Worm (Caenorhabditis elegans): ENCODE measurements around the gene nas-1.
"Not testable (repeated sequence)": the region's sequence is repeated elsewhere in the genome, so short reads cannot be mapped to it uniquely, and the experiment has no call there.

The nas-1 gene

DNA sequence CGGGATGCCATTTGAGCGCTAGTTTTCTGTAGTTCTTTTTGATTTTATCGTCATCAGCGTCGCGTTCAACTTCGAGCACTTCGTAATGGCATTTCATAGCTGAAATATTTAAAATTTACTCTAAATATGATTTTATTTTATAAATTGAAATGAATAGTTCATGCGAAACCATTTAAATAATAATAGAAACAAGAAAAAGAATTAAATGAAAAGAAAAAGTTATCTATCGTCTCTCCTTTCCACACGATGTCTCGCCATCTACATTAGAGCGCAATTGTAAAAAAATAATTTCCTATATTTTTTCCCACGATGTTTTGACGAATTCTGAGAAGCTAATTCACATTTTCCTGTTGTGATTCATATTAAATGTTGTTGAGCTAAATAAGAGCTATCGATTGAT, 12.4 kb upstream of the nas-1 start, which contains the start of gene dnj-17:
TSS of gene dnj-17 (minus strand) at position 101 of the 400 bp plus-strand sequence.
- TF ChIP-seq aly-1 (tag; optimal IDR thresholded peaks at IDR 0.05) (no peak), B0310.2 (tag; optimal IDR thresholded peaks at IDR 0.05) (no peak), ets-7 (tag; optimal IDR thresholded peaks at IDR 0.05) (no peak), tbx-37 (GFP tag; conservative IDR thresholded peaks at IDR 0.05) (no peak), ama-1 (optimal IDR thresholded peaks at IDR 0.05) (no peak), scrt-1 (GFP tag; IDR thresholded peaks at IDR 0.05) (no peak), flt-1 (GFP tag; IDR thresholded peaks at IDR 0.05) (no peak)

DNA sequence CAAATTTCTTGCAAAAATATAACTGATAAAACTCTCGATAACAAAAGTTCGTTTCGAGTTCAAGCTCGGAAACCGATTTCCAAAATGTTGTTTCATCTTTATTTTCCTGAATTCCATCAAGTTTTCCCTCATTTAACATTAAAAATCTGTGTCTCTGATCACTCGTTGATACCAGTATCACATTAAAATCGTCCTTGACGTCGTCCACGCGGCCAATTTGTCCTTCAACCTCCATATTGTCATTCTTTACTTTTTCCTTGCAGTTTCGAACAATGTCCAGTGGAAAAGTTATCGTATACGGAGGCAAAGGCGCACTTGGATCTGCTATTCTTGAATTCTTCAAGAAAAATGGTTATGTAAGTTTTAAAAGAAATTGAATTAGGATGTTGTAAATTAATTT, 12.0 kb upstream of the nas-1 start, which contains the start of gene qdpr-1:
TSS of gene qdpr-1 (plus strand) at position 264 of the 400 bp plus-strand sequence.
- TF ChIP-seq tbx-37 (GFP tag; conservative IDR thresholded peaks at IDR 0.05) (no peak), ets-7 (tag; optimal IDR thresholded peaks at IDR 0.05) (no peak), aly-1 (tag; optimal IDR thresholded peaks at IDR 0.05) (no peak), hmbx-1 (tag; optimal IDR thresholded peaks at IDR 0.05) (no peak), F13C5.2 (tag; optimal IDR thresholded peaks at IDR 0.05) (no peak), B0310.2 (tag; optimal IDR thresholded peaks at IDR 0.05) (no peak), scrt-1 (GFP tag; IDR thresholded peaks at IDR 0.05) (no peak), tbx-11 (GFP tag; IDR thresholded peaks at IDR 0.05) (no peak), flt-1 (GFP tag; IDR thresholded peaks at IDR 0.05) (no peak), pes-1 (GFP tag; IDR thresholded peaks at IDR 0.05) (no peak)

DNA sequence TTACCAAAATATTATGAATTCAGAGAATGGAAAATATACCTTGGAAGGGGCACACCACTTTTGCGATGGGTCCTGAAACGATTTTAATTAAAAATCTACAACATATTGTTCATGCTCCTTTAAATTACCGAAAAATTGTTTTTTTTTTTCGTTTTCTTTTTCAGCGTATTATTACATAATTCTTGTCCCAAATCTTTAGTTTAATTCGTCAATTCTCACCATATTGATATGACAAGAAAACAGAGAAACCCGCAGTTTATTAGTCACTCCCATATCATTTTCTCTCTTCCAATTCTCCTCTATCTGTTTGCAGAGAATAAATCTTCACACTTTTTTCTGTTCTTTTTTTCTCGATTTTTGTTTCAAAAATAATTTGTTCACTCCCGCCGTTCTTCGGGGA, 10.3 kb upstream of the nas-1 start, which contains the start of gene F11F1.1:
TSS of gene F11F1.1 (plus strand) at position 301 of the 400 bp plus-strand sequence.
- TF ChIP-seq flt-1 (GFP tag; IDR thresholded peaks at IDR 0.05) (no peak), tra-4 (tag; optimal IDR thresholded peaks at IDR 0.05) (no peak), ceh-36 (tag; optimal IDR thresholded peaks at IDR 0.05) (no peak), ceh-13 (GFP tag; optimal IDR thresholded peaks at IDR 0.05) (no peak), ama-1 (optimal IDR thresholded peaks at IDR 0.05) (no peak), F13C5.2 (tag; optimal IDR thresholded peaks at IDR 0.05) (no peak), B0310.2 (tag; optimal IDR thresholded peaks at IDR 0.05) (no peak), pes-1 (GFP tag; IDR thresholded peaks at IDR 0.05) (no peak), sea-1 (GFP tag; conservative IDR thresholded peaks at IDR 0.05) (no peak), ets-7 (tag; optimal IDR thresholded peaks at IDR 0.05) (no peak), hmg-4 (GFP tag; optimal IDR thresholded peaks at IDR 0.05) (no peak), tbx-37 (GFP tag; conservative IDR thresholded peaks at IDR 0.05) (no peak), hnd-1 (tag; optimal IDR thresholded peaks at IDR 0.05) (no peak), tbx-11 (GFP tag; IDR thresholded peaks at IDR 0.05) (no peak), scrt-1 (GFP tag; IDR thresholded peaks at IDR 0.05) (no peak)

DNA sequence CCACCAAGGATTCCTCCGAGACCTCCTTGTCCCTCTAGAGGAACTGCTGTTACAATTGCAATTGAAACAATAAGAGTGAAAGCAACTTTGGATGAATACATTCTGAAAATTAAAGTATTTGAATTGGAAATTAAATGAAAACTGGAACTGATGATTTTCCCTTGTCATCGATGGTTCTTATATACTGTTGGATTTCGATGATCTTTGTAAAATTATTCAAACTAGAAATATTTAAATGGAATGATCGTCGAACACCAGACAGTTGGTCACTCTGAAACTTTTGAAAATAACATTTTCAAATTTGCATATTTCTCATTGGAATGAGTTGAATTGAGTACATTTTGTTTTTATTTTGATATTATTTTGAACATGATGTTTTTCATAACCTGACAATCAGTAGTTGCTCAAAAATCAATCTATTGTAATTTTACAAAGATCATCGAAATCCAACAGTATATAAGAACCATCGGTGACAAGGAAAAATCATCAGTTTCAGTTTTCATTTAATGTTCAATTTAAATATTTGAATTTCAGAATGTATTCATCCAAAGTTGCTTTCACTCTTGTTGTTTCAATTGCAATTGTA, 3.8 kb upstream of the nas-1 start, which contains the start of the genes srlf-9 and srlf-10:
TSS of gene srlf-9 (minus strand) at position 101 of the 586 bp plus-strand sequence.
TSS of gene srlf-10 (plus strand) at position 536 of the 586 bp plus-strand sequence.
- not testable (repeated sequence) for TF ChIP-seq ama-1 (optimal IDR thresholded peaks at IDR 0.05); aly-1 (tag; optimal IDR thresholded peaks at IDR 0.05); hmg-4 (GFP tag; optimal IDR thresholded peaks at IDR 0.05)

DNA sequence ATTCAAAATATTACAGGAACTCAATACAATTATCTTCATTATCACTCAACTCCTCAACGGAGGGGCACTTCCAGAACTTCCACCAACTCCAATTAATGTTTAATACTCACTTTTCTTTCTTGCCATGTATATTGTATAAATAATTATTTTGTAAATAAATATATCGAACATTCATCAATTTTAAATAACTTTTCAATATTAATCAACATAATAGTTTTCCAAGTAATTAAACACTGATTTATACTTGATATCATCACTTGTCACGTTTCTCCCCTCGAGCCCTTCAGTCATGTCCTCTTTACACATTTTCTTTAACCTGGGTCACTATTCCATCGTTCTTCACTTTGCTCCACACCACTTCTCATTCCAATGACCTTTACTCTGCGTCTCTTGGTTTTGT, 2.7 kb upstream of the nas-1 start, which contains the start of gene mig-18:
TSS of gene mig-18 (plus strand) at position 301 of the 400 bp plus-strand sequence.
- TF ChIP-seq scrt-1 (GFP tag; IDR thresholded peaks at IDR 0.05) (no peak), tra-4 (tag; optimal IDR thresholded peaks at IDR 0.05) (no peak), hmbx-1 (tag; optimal IDR thresholded peaks at IDR 0.05) (no peak), hnd-1 (tag; optimal IDR thresholded peaks at IDR 0.05) (no peak), hmg-4 (GFP tag; optimal IDR thresholded peaks at IDR 0.05) (no peak), sea-1 (GFP tag; conservative IDR thresholded peaks at IDR 0.05) (no peak), B0310.2 (tag; optimal IDR thresholded peaks at IDR 0.05) (no peak), ama-1 (optimal IDR thresholded peaks at IDR 0.05) (no peak), aly-1 (tag; optimal IDR thresholded peaks at IDR 0.05) (no peak), tbx-37 (GFP tag; conservative IDR thresholded peaks at IDR 0.05) (no peak), ceh-13 (GFP tag; optimal IDR thresholded peaks at IDR 0.05) (no peak), flt-1 (GFP tag; IDR thresholded peaks at IDR 0.05) (no peak), F13C5.2 (tag; optimal IDR thresholded peaks at IDR 0.05) (no peak), ets-7 (tag; optimal IDR thresholded peaks at IDR 0.05) (no peak), pes-1 (GFP tag; IDR thresholded peaks at IDR 0.05) (no peak)

DNA sequence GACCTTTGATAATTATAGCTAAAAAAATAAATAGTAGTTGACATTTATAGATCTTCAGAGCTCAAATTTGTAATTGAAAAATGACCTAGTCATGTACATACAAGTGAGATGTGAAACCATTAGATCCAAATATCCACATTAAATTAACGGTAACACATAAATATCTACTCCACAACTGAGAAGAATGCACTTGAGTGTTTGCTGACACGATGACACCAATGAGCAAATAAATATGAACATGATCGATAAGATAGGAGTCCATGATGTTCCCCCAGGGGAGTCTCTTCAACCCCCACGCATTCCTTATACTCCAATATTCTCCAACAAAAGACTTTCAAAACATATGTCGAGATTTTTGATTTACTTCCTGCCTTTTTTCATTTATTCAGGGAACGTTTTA, 1.2 kb upstream of the nas-1 start, which contains the start of gene ttr-52:
TSS of gene ttr-52 (plus strand) at position 301 of the 400 bp plus-strand sequence.
- TF ChIP-seq ets-7 (tag; optimal IDR thresholded peaks at IDR 0.05), result no peak
- no peak for TF ChIP-seq scrt-1 (GFP tag; IDR thresholded peaks at IDR 0.05)
- TF ChIP-seq sea-1 (GFP tag; conservative IDR thresholded peaks at IDR 0.05), result no peak
- TF ChIP-seq tbx-37 (GFP tag; conservative IDR thresholded peaks at IDR 0.05), result no peak
- TF ChIP-seq pes-1 (GFP tag; IDR thresholded peaks at IDR 0.05), result no peak
- no peak for TF ChIP-seq ceh-36 (tag; optimal IDR thresholded peaks at IDR 0.05)
- TF ChIP-seq hmg-4 (GFP tag; optimal IDR thresholded peaks at IDR 0.05), result no peak
- TF ChIP-seq F13C5.2 (tag; optimal IDR thresholded peaks at IDR 0.05), result no peak
- TF ChIP-seq aly-1 (tag; optimal IDR thresholded peaks at IDR 0.05), result no peak
- no peak for TF ChIP-seq B0310.2 (tag; optimal IDR thresholded peaks at IDR 0.05)
- no peak for TF ChIP-seq ceh-13 (GFP tag; optimal IDR thresholded peaks at IDR 0.05)
- no peak for TF ChIP-seq tbx-11 (GFP tag; IDR thresholded peaks at IDR 0.05)

DNA sequence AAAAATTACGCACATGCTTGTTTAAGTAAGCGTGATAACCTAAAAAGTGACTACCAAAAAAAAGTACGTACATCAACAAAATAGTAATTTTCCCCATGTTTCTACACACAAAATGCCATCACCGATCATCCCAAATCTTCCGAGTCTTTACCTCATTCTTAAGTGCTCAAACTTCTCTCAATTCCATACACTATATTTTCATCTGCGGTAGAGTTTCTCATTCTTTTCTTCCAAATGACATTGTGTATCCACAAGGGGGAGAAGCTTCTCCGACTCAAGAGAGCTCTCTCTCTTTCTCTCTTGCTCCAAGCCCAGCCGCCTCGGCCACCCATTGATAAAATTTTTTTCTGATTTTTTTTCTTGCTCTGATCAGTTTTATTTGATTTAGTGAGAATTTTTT, 3.9 kb downstream of the nas-1 start, which contains the start of gene myo-6:
TSS of gene myo-6 (plus strand) at position 301 of the 400 bp plus-strand sequence.
- TF ChIP-seq aly-1 (tag; optimal IDR thresholded peaks at IDR 0.05) (no peak), tra-4 (tag; optimal IDR thresholded peaks at IDR 0.05) (no peak), ets-7 (tag; optimal IDR thresholded peaks at IDR 0.05) (no peak), pes-1 (GFP tag; IDR thresholded peaks at IDR 0.05) (no peak), B0310.2 (tag; optimal IDR thresholded peaks at IDR 0.05) (no peak), hnd-1 (tag; optimal IDR thresholded peaks at IDR 0.05) (no peak), scrt-1 (GFP tag; IDR thresholded peaks at IDR 0.05) (no peak), F13C5.2 (tag; optimal IDR thresholded peaks at IDR 0.05) (no peak), tbx-37 (GFP tag; conservative IDR thresholded peaks at IDR 0.05) (no peak), sea-1 (GFP tag; conservative IDR thresholded peaks at IDR 0.05) (no peak), tbx-11 (GFP tag; IDR thresholded peaks at IDR 0.05) (no peak), flt-1 (GFP tag; IDR thresholded peaks at IDR 0.05) (no peak), hmbx-1 (tag; optimal IDR thresholded peaks at IDR 0.05) (no peak), hmg-4 (GFP tag; optimal IDR thresholded peaks at IDR 0.05) (no peak), ama-1 (optimal IDR thresholded peaks at IDR 0.05) (no peak), ceh-13 (GFP tag; optimal IDR thresholded peaks at IDR 0.05) (no peak), ceh-36 (tag; optimal IDR thresholded peaks at IDR 0.05) (no peak)
